Fruit fly (Drosophila melanogaster) whole organism, prepupa: ENCODE measurements around the gene Gr93d.

ENCODE experiments used
- Blimp-1 ChIP-seq: fragments of 200-800 bp; sonication (Bioruptor generic); optimal IDR thresholded peaks from 3 replicates; lab custom pipeline; 2017; ENCODE audit warnings: missing biosample characterization, missing genetic modification characterization, mild to moderate bottlenecking, moderate library complexity, missing genetic modification reagents
- CG10631 ChIP-seq: fragments of 200-800 bp; sonication (Bioruptor generic); optimal IDR thresholded peaks from 2 replicates; lab custom pipeline; 2016; ENCODE audit warnings: missing biosample characterization, missing genetic modification characterization
- CG10669 ChIP-seq: fragments of 200-800 bp; sonication (Bioruptor generic); optimal IDR thresholded peaks from 3 replicates; lab custom pipeline; 2018; ENCODE audit warnings: missing biosample characterization, mild to moderate bottlenecking, missing genetic modification characterization, moderate library complexity
- CG11762 ChIP-seq: fragments of 200-800 bp; sonication (Bioruptor generic); optimal IDR thresholded peaks from 3 replicates; lab custom pipeline; 2016; ENCODE audit warnings: missing biosample characterization, missing genetic modification characterization; ENCODE audit not compliant: insufficient read depth
- CG11902 ChIP-seq: fragments of 200-800 bp; sonication (Bioruptor generic); optimal IDR thresholded peaks from 3 replicates; lab custom pipeline; 2016; ENCODE audit warnings: missing biosample characterization, missing genetic modification characterization
- CG3032 ChIP-seq: fragments of 200-800 bp; optimal IDR thresholded peaks from 2 replicates; lab custom pipeline; 2019; ENCODE audit warnings: missing biosample characterization, mild to moderate bottlenecking, missing genetic modification characterization, moderate library complexity
- CG34406 ChIP-seq: fragments of 200-800 bp; sonication (Bioruptor generic); optimal IDR thresholded peaks from 3 replicates; lab custom pipeline; 2016; ENCODE audit warnings: missing biosample characterization, missing genetic modification characterization
- CG3919 ChIP-seq: fragments of 200-800 bp; sonication (Bioruptor generic); optimal IDR thresholded peaks from 3 replicates; lab custom pipeline; 2016; ENCODE audit warnings: missing biosample characterization, missing genetic modification characterization
- CG4318 ChIP-seq: fragments of 200-800 bp; sonication (Bioruptor generic); optimal IDR thresholded peaks from 3 replicates; lab custom pipeline; 2017; ENCODE audit warnings: missing biosample characterization, mild to moderate bottlenecking, missing genetic modification characterization
- CG6163 ChIP-seq: fragments of 200-800 bp; sonication (Bioruptor generic); IDR thresholded peaks from 3 replicates; pipeline ENCODE4 v1.3.6; 2022; ENCODE audit warnings: missing biosample characterization, missing genetic modification characterization
- CG6276 ChIP-seq: fragments of 200-800 bp; sonication (Bioruptor generic); optimal IDR thresholded peaks from 2 replicates; lab custom pipeline; 2017; ENCODE audit warnings: missing biosample characterization, mild to moderate bottlenecking, missing genetic modification characterization
- CG6792 ChIP-seq: fragments of 200-800 bp; sonication (Bioruptor generic); optimal IDR thresholded peaks from 3 replicates; lab custom pipeline; 2016; ENCODE audit warnings: missing biosample characterization, missing genetic modification characterization
- CG6808 ChIP-seq: fragments of 200-800 bp; sonication (Bioruptor generic); optimal IDR thresholded peaks from 3 replicates; lab custom pipeline; 2017; ENCODE audit warnings: missing biosample characterization, missing genetic modification characterization, mild to moderate bottlenecking, moderate library complexity, missing genetic modification reagents
- CG6854 ChIP-seq: fragments of 200-800 bp; sonication (Bioruptor generic); optimal IDR thresholded peaks from 2 replicates; lab custom pipeline; 2017; ENCODE audit warnings: missing biosample characterization, mild to moderate bottlenecking, missing genetic modification characterization
- CG7368 ChIP-seq: fragments of 200-800 bp; sonication (Bioruptor generic); optimal IDR thresholded peaks from 3 replicates; lab custom pipeline; 2016; ENCODE audit warnings: missing biosample characterization, missing genetic modification characterization
- CG8119 ChIP-seq: fragments of 200-800 bp; sonication (Bioruptor generic); IDR thresholded peaks from 3 replicates; pipeline ENCODE4 v1.3.6; 2022; ENCODE audit warnings: missing biosample characterization, missing genetic modification characterization
- CG8319 ChIP-seq: fragments of 200-800 bp; sonication (Bioruptor generic); optimal IDR thresholded peaks from 3 replicates; lab custom pipeline; 2016; ENCODE audit warnings: missing biosample characterization, missing genetic modification characterization
- CG8632 ChIP-seq: fragments of 200-800 bp; sonication (Bioruptor generic); optimal IDR thresholded peaks from 3 replicates; lab custom pipeline; 2016; ENCODE audit warnings: missing biosample characterization, missing genetic modification characterization
- Eip75B ChIP-seq: fragments of 200-800 bp; sonication (Bioruptor generic); optimal IDR thresholded peaks from 3 replicates; lab custom pipeline; 2016; ENCODE audit warnings: missing biosample characterization, missing genetic modification characterization
- Eip78C ChIP-seq: fragments of 200-800 bp; sonication (Bioruptor generic); peaks from one replicate; lab custom pipeline; 2016; ENCODE audit warnings: missing biosample characterization, missing genetic modification characterization
- Eip93F ChIP-seq: fragments of 200-800 bp; sonication (Bioruptor generic); optimal IDR thresholded peaks from 2 replicates; lab custom pipeline; 2016; ENCODE audit warnings: missing biosample characterization, mild to moderate bottlenecking, missing genetic modification characterization
- Ets21C ChIP-seq: fragments of 200-800 bp; sonication (Bioruptor generic); optimal IDR thresholded peaks from 3 replicates; lab custom pipeline; 2016; ENCODE audit warnings: missing biosample characterization, missing genetic modification characterization
- Ets96B ChIP-seq: fragments of 200-800 bp; optimal IDR thresholded peaks from 2 replicates; lab custom pipeline; 2019; ENCODE audit warnings: missing biosample characterization, mild to moderate bottlenecking, missing genetic modification characterization, moderate library complexity
- Gug ChIP-seq: fragments of 200-800 bp; sonication (Bioruptor generic); IDR thresholded peaks from 2 replicates; pipeline ENCODE4 v1.3.6; 2022; ENCODE audit warnings: missing biosample characterization, missing genetic modification characterization
- Hr38 ChIP-seq: sonication (Bioruptor generic); optimal IDR thresholded peaks from 2 replicates; lab custom pipeline; 2016; ENCODE audit warnings: missing biosample characterization, missing genetic modification characterization
- Hr39 ChIP-seq: fragments of 200-800 bp; sonication (Bioruptor generic); optimal IDR thresholded peaks from 2 replicates; lab custom pipeline; 2016; ENCODE audit warnings: missing biosample characterization, missing genetic modification characterization
- Hr4 ChIP-seq: fragments of 200-800 bp; sonication (Bioruptor generic); optimal IDR thresholded peaks from 3 replicates; lab custom pipeline; 2016; ENCODE audit warnings: missing biosample characterization, missing genetic modification characterization
- Lpt ChIP-seq: fragments of 200-800 bp; sonication (Bioruptor generic); optimal IDR thresholded peaks from 3 replicates; lab custom pipeline; 2016; ENCODE audit warnings: missing biosample characterization, missing genetic modification characterization
- Met ChIP-seq: fragments of 200-800 bp; sonication (Bioruptor generic); optimal IDR thresholded peaks from 3 replicates; lab custom pipeline; 2016; ENCODE audit warnings: missing biosample characterization, missing genetic modification characterization
- OdsH ChIP-seq: fragments of 200-800 bp; sonication (Bioruptor generic); optimal IDR thresholded peaks from 3 replicates; lab custom pipeline; 2016; ENCODE audit warnings: missing biosample characterization, missing genetic modification characterization
- Smox ChIP-seq: fragments of 200-800 bp; sonication (Bioruptor generic); optimal IDR thresholded peaks from 3 replicates; lab custom pipeline; 2016; ENCODE audit warnings: missing biosample characterization, missing genetic modification characterization
- Sox102F ChIP-seq: fragments of 200-800 bp; sonication (Bioruptor generic); optimal IDR thresholded peaks from 2 replicates; lab custom pipeline; 2016; ENCODE audit warnings: missing biosample characterization, mild to moderate bottlenecking, missing genetic modification characterization
- Sox14 ChIP-seq: fragments of 200-800 bp; sonication (Bioruptor generic); optimal IDR thresholded peaks from 3 replicates; lab custom pipeline; 2016; ENCODE audit warnings: missing biosample characterization, missing genetic modification characterization
- Sox15 ChIP-seq: fragments of 200-800 bp; sonication (Bioruptor generic); optimal IDR thresholded peaks from 3 replicates; lab custom pipeline; 2016; ENCODE audit warnings: missing biosample characterization, missing genetic modification characterization
- achi ChIP-seq: fragments of 200-800 bp; sonication (Bioruptor generic); optimal IDR thresholded peaks from 3 replicates; lab custom pipeline; 2016; ENCODE audit warnings: missing biosample characterization, missing genetic modification characterization
- cyc ChIP-seq: fragments of 200-800 bp; sonication (Bioruptor generic); optimal IDR thresholded peaks from 3 replicates; lab custom pipeline; 2016; ENCODE audit warnings: missing biosample characterization, missing genetic modification characterization
- dac ChIP-seq: fragments of 200-800 bp; sonication (Bioruptor generic); optimal IDR thresholded peaks from 2 replicates; lab custom pipeline; 2017; ENCODE audit warnings: missing biosample characterization, mild to moderate bottlenecking, missing genetic modification characterization
- dsx ChIP-seq: fragments of 200-800 bp; optimal IDR thresholded peaks from 3 replicates; lab custom pipeline; 2019; ENCODE audit warnings: missing biosample characterization, mild to moderate bottlenecking, missing genetic modification characterization, moderate library complexity; ENCODE audit not compliant: poor library complexity, severe bottlenecking
- eg ChIP-seq: fragments of 200-800 bp; sonication (Bioruptor generic); IDR thresholded peaks from 3 replicates; pipeline ENCODE4 v1.3.6; 2022; ENCODE audit warnings: missing biosample characterization, missing genetic modification characterization
- fd85E ChIP-seq: fragments of 200-800 bp; sonication (Bioruptor generic); optimal IDR thresholded peaks from 3 replicates; lab custom pipeline; 2016; ENCODE audit warnings: missing biosample characterization, missing genetic modification characterization
- fkh ChIP-seq: fragments of 200-800 bp; sonication (Bioruptor generic); optimal IDR thresholded peaks from 3 replicates; lab custom pipeline; 2017; ENCODE audit warnings: missing biosample characterization, mild to moderate bottlenecking, missing genetic modification characterization, moderate library complexity
- lz ChIP-seq: fragments of 200-800 bp; sonication (Bioruptor generic); optimal IDR thresholded peaks from 3 replicates; lab custom pipeline; 2016; ENCODE audit warnings: missing biosample characterization, missing genetic modification characterization
- net ChIP-seq: fragments of 200-800 bp; sonication (Bioruptor generic); optimal IDR thresholded peaks from 3 replicates; lab custom pipeline; 2016; ENCODE audit warnings: missing biosample characterization, missing genetic modification characterization
- pdm3 ChIP-seq: fragments of 200-800 bp; sonication (Bioruptor generic); optimal IDR thresholded peaks from 3 replicates; lab custom pipeline; 2016; ENCODE audit warnings: missing biosample characterization, missing genetic modification characterization
- salr ChIP-seq, 2 experiments: fragments of 200-800 bp; sonication (Bioruptor generic); optimal IDR thresholded peaks; 3 replicates each; lab custom pipeline; 2016 to 2018; ENCODE audit warnings: missing biosample characterization in 2 of 2, missing genetic modification characterization in 2 of 2, mild to moderate bottlenecking in 1 of 2
- spab ChIP-seq: fragments of 200-800 bp; sonication (Bioruptor generic); optimal IDR thresholded peaks from 2 replicates; lab custom pipeline; 2017; ENCODE audit warnings: missing biosample characterization, mild to moderate bottlenecking, missing genetic modification characterization, missing genetic modification reagents
- svp ChIP-seq: fragments of 200-800 bp; sonication (Bioruptor generic); peaks from one replicate; lab custom pipeline; 2016; ENCODE audit warnings: missing biosample characterization, missing genetic modification characterization
- topi ChIP-seq: fragments of 200-800 bp; sonication (Bioruptor generic); optimal IDR thresholded peaks from 3 replicates; lab custom pipeline; 2016; ENCODE audit warnings: missing biosample characterization, missing genetic modification characterization

Gr93d gene

DNA sequence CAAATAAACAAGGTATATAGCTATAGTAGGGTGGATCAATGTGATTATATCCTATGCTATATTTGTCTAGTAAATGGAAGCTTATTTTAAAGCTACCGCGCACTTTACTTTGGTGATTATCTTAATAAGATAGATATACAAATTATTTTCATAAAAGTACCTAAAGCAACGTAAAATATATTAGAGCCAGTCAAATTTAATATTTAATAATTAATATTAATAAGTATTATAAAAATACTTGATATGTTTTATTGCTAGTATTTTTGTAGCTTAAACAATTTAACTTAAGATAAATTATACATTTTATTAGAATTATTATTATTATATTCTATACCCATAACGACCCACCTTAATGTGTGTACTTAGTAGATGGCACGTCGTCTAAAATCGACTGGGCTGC lies 6.8 kb downstream of the Gr93d start (continued):
- TF ChIP-seq CG7368 (GFP tag; lab: Kevin White, UChicago), result peak; percentile 19
- no peak for TF ChIP-seq Hr39 (GFP tag; lab: Kevin White, UChicago)
- TF ChIP-seq spab (GFP tag; lab: Kevin White, UChicago), result peak; percentile 77
- TF ChIP-seq pdm3 (GFP tag; lab: Kevin White, UChicago), result peak; percentile 35
- TF ChIP-seq CG6163, result no peak; the same call in 2 of the 3 replicates
- peak; percentile 91 for TF ChIP-seq CG3032 (tag; lab: Kevin White, UChicago)
- TF ChIP-seq dsx, result peak; percentile 91
- TF ChIP-seq achi (GFP tag; lab: Kevin White, UChicago), result peak; percentile 82
- peak; percentile 90 for TF ChIP-seq Eip78C (GFP tag; lab: Kevin White, UChicago)
- no peak for TF ChIP-seq CG11902 (GFP tag; lab: Kevin White, UChicago)
- peak; percentile 80; the same call in 2 of the 3 replicates for TF ChIP-seq CG8119 (GFP tag; lab: Robert Waterston, UW)
- peak; percentile 80 for TF ChIP-seq CG10631 (GFP tag; lab: Kevin White, UChicago)
- TF ChIP-seq CG4318, result peak; percentile 50
- peak; percentile 91 for TF ChIP-seq Ets96B (tag; lab: Kevin White, UChicago)
- TF ChIP-seq Gug (GFP tag; lab: Robert Waterston, UW), result no peak
- peak; percentile 57 for TF ChIP-seq svp (GFP tag; lab: Kevin White, UChicago)
- no peak for TF ChIP-seq fd85E (GFP tag; lab: Kevin White, UChicago)
- peak; percentile 45 for TF ChIP-seq topi (GFP tag; lab: Kevin White, UChicago)
- no peak for TF ChIP-seq fkh
- TF ChIP-seq CG11762 (GFP tag; lab: Kevin White, UChicago), result peak; percentile 20
- no peak for TF ChIP-seq Sox15
- no peak for TF ChIP-seq CG6854 (GFP tag; lab: Kevin White, UChicago)
- TF ChIP-seq net, result peak; percentile 60
- TF ChIP-seq lz (GFP tag; lab: Kevin White, UChicago), result no peak
- 0 out of 3 replicates have a peak, but pooled peaks have one; percentile 50 for TF ChIP-seq eg
- no peak for TF ChIP-seq dac (GFP tag; lab: Kevin White, UChicago)
- TF ChIP-seq, all 60 proteins: peak for 42

DNA sequence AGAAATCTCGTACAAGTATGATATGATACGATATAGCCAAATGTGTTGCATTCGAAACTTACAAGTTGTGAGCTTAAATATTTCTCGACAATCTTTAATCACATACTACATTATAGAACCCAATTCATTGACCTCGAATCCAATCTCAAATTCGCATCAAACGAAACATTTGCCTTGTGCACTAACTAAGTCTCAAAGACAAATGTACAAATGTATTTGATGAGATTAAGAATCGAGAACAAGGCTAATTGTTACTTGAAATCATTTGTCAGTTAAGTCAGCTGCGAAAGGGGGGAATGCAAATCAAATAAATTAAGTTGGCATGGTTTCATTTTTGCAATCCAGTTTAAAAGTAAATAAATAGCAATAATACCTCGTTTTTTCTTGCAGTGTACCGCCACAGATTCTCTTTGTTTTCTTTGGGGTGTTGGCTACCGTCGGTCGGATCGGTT lies 7.9 kb downstream of the Gr93d start:
- TF ChIP-seq CG6808 (peak; percentile 89), cyc (peak; percentile 82), Hr38 (GFP tag; lab: Kevin White, UChicago) (no peak), OdsH (peak; percentile 91), Ets21C (GFP tag; lab: Kevin White, UChicago) (peak; percentile 83), salr (GFP tag; optimal IDR thresholded peaks at IDR 0.05; lab: Kevin White, UChicago) (peak; percentile 71 to 95), Smox (GFP tag; lab: Kevin White, UChicago) (peak; percentile 89), eg (peak; percentile 73; the same call in 2 of the 3 replicates), Blimp-1 (GFP tag; lab: Kevin White, UChicago) (peak; percentile 57), spab (GFP tag; lab: Kevin White, UChicago) (peak; percentile 93), CG8632 (GFP tag; lab: Kevin White, UChicago) (peak; percentile 86), CG10669 (GFP tag; lab: Kevin White, UChicago) (peak; percentile 82), CG10631 (GFP tag; lab: Kevin White, UChicago) (peak; percentile 88), lz (GFP tag; lab: Kevin White, UChicago) (peak; percentile 91), Met (GFP tag; lab: Kevin White, UChicago) (peak; percentile 92), topi (GFP tag; lab: Kevin White, UChicago) (peak; percentile 90), Gug (GFP tag; lab: Robert Waterston, UW) (0 out of 2 replicates have a peak, but pooled peaks have one; percentile 56), CG7368 (GFP tag; lab: Kevin White, UChicago) (peak; percentile 55), CG6792 (GFP tag; lab: Kevin White, UChicago) (peak; percentile 86), Hr39 (GFP tag; lab: Kevin White, UChicago) (peak; percentile 91), CG6854 (GFP tag; lab: Kevin White, UChicago) (no peak), Lpt (GFP tag; lab: Kevin White, UChicago) (peak; percentile 10), CG11902 (GFP tag; lab: Kevin White, UChicago) (peak; percentile 64), Sox14 (GFP tag; lab: Kevin White, UChicago) (peak; percentile 95), Sox102F (peak; percentile 90), dac (GFP tag; lab: Kevin White, UChicago) (peak; percentile 83), CG3919 (peak; percentile 76), Ets96B (tag; lab: Kevin White, UChicago) (peak; percentile 81), Sox15 (peak; percentile 86), Eip93F (peak; percentile 59), CG34406 (peak; percentile 84), Hr4 (peak; percentile 91), Eip75B (GFP tag; lab: Kevin White, UChicago) (peak; percentile 93), CG6276 (GFP tag; lab: Kevin White, UChicago) (peak; percentile 72), CG11762 (GFP tag; lab: Kevin White, UChicago) (peak; percentile 76), CG6163 (peak; percentile 78), CG8319 (peak; percentile 41)
